Fruit fly (Drosophila melanogaster): Measurements from ENCODE around the gene CG7789.
A peak's percentile ranks its signal among the peaks of the same experiment; 100 is the strongest.

The CG7789 gene

dm6 chr3R:29802753-29803313 is at the start of gene CG7789, which contains the start of gene Etfb:
CG7789 (plus strand) TSS chr3R:29803196.
Etfb (minus strand) TSS chr3R:29802945.
- TF ChIP-seq fd96Ca (GFP tag; IDR thresholded peaks at IDR 0.05) (peak; percentile 96), gl (tag; optimal IDR thresholded peaks at IDR 0.05) (peak; percentile 97), Snoo (tag; optimal IDR thresholded peaks at IDR 0.05) (peak; percentile 92), CG17806 (tag; optimal IDR thresholded peaks at IDR 0.05) (peak; percentile 69), rn (GFP tag; IDR thresholded peaks at IDR 0.05) (peak; percentile 88), CG34367 (tag; optimal IDR thresholded peaks at IDR 0.05) (peak; percentile 93), CG14655 (GFP tag; optimal IDR thresholded peaks at IDR 0.05) (peak; percentile 95), CG10348 (GFP tag; IDR thresholded peaks at IDR 0.05) (peak; percentile 61), CG4496 (GFP tag; IDR thresholded peaks at IDR 0.05) (peak; percentile 96), EcR (GFP tag; optimal IDR thresholded peaks at IDR 0.05) (no peak), CG13204 (GFP tag; optimal IDR thresholded peaks at IDR 0.05) (no peak), CG8159 (tag; optimal IDR thresholded peaks at IDR 0.05) (peak; percentile 82), Pif1B (GFP tag; optimal IDR thresholded peaks at IDR 0.05) (no peak), CG12605 (GFP tag; IDR thresholded peaks at IDR 0.05) (peak; percentile 93), Pif1A (GFP tag; optimal IDR thresholded peaks at IDR 0.05) (no peak), Ets98B (GFP tag; IDR thresholded peaks at IDR 0.05) (peak; percentile 93), D1 (tag; optimal IDR thresholded peaks at IDR 0.05) (no peak), CG9948 (tag; optimal IDR thresholded peaks at IDR 0.05) (peak; percentile 71), CG15710 (tag; optimal IDR thresholded peaks at IDR 0.05) (peak; percentile 92), CG32121 (GFP tag; IDR thresholded peaks at IDR 0.05) (peak; percentile 95), CG8301 (tag; optimal IDR thresholded peaks at IDR 0.05) (peak; percentile 86)

DNA sequence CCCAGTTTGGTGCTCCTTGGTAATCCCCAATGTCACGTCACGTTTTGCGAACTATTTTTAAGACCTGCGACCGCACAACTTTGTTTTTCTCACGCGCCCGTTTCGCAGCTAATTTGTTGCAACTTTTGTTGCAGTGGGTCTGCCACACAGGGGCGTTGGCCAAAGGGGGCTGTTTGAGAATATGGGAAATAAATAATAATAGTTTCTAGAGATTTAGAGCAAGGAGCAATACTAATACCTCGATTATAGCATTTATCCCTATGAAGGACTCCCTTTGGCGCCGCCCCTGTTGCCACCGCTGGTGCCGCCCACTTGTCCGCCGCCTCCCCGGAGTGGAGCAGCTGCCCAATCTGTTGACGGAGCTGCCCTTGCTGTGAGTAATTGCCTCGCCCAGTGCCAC is 47.7 kb upstream of the CG7789 start:
- peak; percentile 87 for TF ChIP-seq CG32121 (GFP tag; IDR thresholded peaks at IDR 0.05)
- 0 out of 2 replicates have a peak, but pooled peaks have one; percentile 52 for TF ChIP-seq rn (GFP tag; IDR thresholded peaks at IDR 0.05)
- peak; percentile 87 for TF ChIP-seq Ets98B (GFP tag; IDR thresholded peaks at IDR 0.05)
- TF ChIP-seq CG4496 (GFP tag; IDR thresholded peaks at IDR 0.05), result peak; percentile 83
- peak; percentile 7 for TF ChIP-seq CG9948 (tag; optimal IDR thresholded peaks at IDR 0.05)
- TF ChIP-seq Pif1A (GFP tag; optimal IDR thresholded peaks at IDR 0.05), result no peak
- no peak for TF ChIP-seq CG14655 (GFP tag; optimal IDR thresholded peaks at IDR 0.05)
- TF ChIP-seq fd96Ca (GFP tag; IDR thresholded peaks at IDR 0.05), result peak; percentile 90
- TF ChIP-seq CG10348 (GFP tag; IDR thresholded peaks at IDR 0.05), result peak; percentile 33; the same call in 1 of the 2 replicates
- TF ChIP-seq CG15710 (tag; optimal IDR thresholded peaks at IDR 0.05), result peak; percentile 3
- no peak for TF ChIP-seq CG34367 (tag; optimal IDR thresholded peaks at IDR 0.05)
- peak; percentile 40; the same call in 1 of the 2 replicates for TF ChIP-seq CG12605 (GFP tag; IDR thresholded peaks at IDR 0.05)
- no peak for TF ChIP-seq CG8301 (tag; optimal IDR thresholded peaks at IDR 0.05)

DNA sequence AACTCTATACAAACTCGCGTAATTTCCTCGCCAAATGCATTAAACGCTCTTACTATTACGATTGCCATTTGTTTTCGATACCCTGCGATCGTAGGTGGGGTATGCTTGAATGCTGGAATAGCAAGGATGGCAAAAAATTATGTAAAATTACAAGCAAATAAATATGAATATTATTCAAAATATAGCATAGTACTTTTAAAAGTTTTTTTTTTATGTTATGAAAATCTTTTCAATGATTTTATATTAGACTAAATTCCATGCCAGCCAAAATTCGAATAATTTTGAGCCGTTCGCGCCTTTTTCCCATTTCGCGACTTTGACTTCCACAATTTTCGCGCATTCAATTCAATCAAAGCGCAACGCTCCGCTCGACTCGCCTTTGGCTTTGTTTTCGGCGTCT is 46.8 kb upstream of the CG7789 start:
- TF ChIP-seq Ets98B (GFP tag; IDR thresholded peaks at IDR 0.05) (no peak), CG9948 (tag; optimal IDR thresholded peaks at IDR 0.05) (no peak), CG17806 (tag; optimal IDR thresholded peaks at IDR 0.05) (no peak), EcR (GFP tag; optimal IDR thresholded peaks at IDR 0.05) (no peak), CG34367 (tag; optimal IDR thresholded peaks at IDR 0.05) (no peak), Pif1A (GFP tag; optimal IDR thresholded peaks at IDR 0.05) (no peak), Pif1B (GFP tag; optimal IDR thresholded peaks at IDR 0.05) (no peak), CG8301 (tag; optimal IDR thresholded peaks at IDR 0.05) (no peak), fd96Ca (GFP tag; IDR thresholded peaks at IDR 0.05) (no peak), CG4496 (GFP tag; IDR thresholded peaks at IDR 0.05) (no peak), rn (GFP tag; IDR thresholded peaks at IDR 0.05) (no peak), CG15710 (tag; optimal IDR thresholded peaks at IDR 0.05) (no peak), CG10348 (GFP tag; IDR thresholded peaks at IDR 0.05) (no peak), CG32121 (GFP tag; IDR thresholded peaks at IDR 0.05) (no peak)

DNA sequence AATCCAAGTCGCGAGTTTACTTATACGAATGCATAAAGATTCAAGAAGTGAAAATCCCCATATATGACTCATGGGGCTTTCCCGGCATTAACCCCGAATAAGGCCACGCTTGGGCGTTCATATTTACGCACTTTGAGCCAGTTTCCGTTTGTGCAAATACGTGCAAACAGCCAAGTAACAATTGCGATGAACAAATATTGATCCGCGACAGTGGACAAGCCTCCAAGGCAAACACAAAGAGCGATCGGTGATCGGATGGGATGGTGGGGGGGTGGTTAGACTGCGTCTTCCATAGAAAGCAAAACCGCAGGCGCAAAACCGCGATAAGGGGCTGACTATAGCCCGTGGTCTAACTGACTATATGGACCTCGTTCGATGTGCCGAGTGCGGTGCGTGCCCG is 45.8 kb upstream of the CG7789 start:
- TF ChIP-seq Pif1A (GFP tag; optimal IDR thresholded peaks at IDR 0.05) (peak; percentile 62), CG12605 (GFP tag; IDR thresholded peaks at IDR 0.05) (peak; percentile 40), CG14655 (GFP tag; optimal IDR thresholded peaks at IDR 0.05) (no peak), EcR (GFP tag; optimal IDR thresholded peaks at IDR 0.05) (peak; percentile 35), CG13204 (GFP tag; optimal IDR thresholded peaks at IDR 0.05) (peak; percentile 83), CG15710 (tag; optimal IDR thresholded peaks at IDR 0.05) (no peak), rn (GFP tag; IDR thresholded peaks at IDR 0.05) (0 out of 2 replicates have a peak, but pooled peaks have one; percentile 18), CG32121 (GFP tag; IDR thresholded peaks at IDR 0.05) (no peak; the same call in 1 of the 2 replicates), Snoo (tag; optimal IDR thresholded peaks at IDR 0.05) (no peak), Ets98B (GFP tag; IDR thresholded peaks at IDR 0.05) (peak; percentile 37; the same call in 1 of the 2 replicates), CG10348 (GFP tag; IDR thresholded peaks at IDR 0.05) (no peak), CG9948 (tag; optimal IDR thresholded peaks at IDR 0.05) (no peak), fd96Ca (GFP tag; IDR thresholded peaks at IDR 0.05) (peak; percentile 49), CG8301 (tag; optimal IDR thresholded peaks at IDR 0.05) (no peak), CG4496 (GFP tag; IDR thresholded peaks at IDR 0.05) (peak; percentile 36; the same call in 2 of the 3 replicates), Pif1B (GFP tag; optimal IDR thresholded peaks at IDR 0.05) (no peak), CG34367 (tag; optimal IDR thresholded peaks at IDR 0.05) (peak; percentile 52), gl (tag; optimal IDR thresholded peaks at IDR 0.05) (peak; percentile 74), CG8159 (tag; optimal IDR thresholded peaks at IDR 0.05) (no peak), D1 (tag; optimal IDR thresholded peaks at IDR 0.05) (no peak), CG17806 (tag; optimal IDR thresholded peaks at IDR 0.05) (no peak)

dm6 chr3R:29757681-29758080 is 45.3 kb upstream of the CG7789 start:
- peak; percentile 10 for TF ChIP-seq D1 (tag; optimal IDR thresholded peaks at IDR 0.05)
- TF ChIP-seq CG17806 (tag; optimal IDR thresholded peaks at IDR 0.05), result peak; percentile 42
- peak; percentile 38 for TF ChIP-seq Ets98B (GFP tag; IDR thresholded peaks at IDR 0.05)
- TF ChIP-seq rn (GFP tag; IDR thresholded peaks at IDR 0.05), result no peak
- peak; percentile 38 for TF ChIP-seq CG15710 (tag; optimal IDR thresholded peaks at IDR 0.05)
- TF ChIP-seq CG10348 (GFP tag; IDR thresholded peaks at IDR 0.05), result no peak
- no peak for TF ChIP-seq Pif1A (GFP tag; optimal IDR thresholded peaks at IDR 0.05)
- TF ChIP-seq CG14655 (GFP tag; optimal IDR thresholded peaks at IDR 0.05), result peak; percentile 63
- TF ChIP-seq CG32121 (GFP tag; IDR thresholded peaks at IDR 0.05), result peak; percentile 37
- TF ChIP-seq CG34367 (tag; optimal IDR thresholded peaks at IDR 0.05), result no peak
- TF ChIP-seq Pif1B (GFP tag; optimal IDR thresholded peaks at IDR 0.05), result peak; percentile 47
- TF ChIP-seq fd96Ca (GFP tag; IDR thresholded peaks at IDR 0.05), result peak; percentile 72
- TF ChIP-seq CG4496 (GFP tag; IDR thresholded peaks at IDR 0.05), result peak; percentile 71
- TF ChIP-seq CG8301 (tag; optimal IDR thresholded peaks at IDR 0.05), result peak; percentile 55
- no peak for TF ChIP-seq EcR (GFP tag; optimal IDR thresholded peaks at IDR 0.05)
- peak; percentile 5 for TF ChIP-seq Snoo (tag; optimal IDR thresholded peaks at IDR 0.05)
- TF ChIP-seq CG9948 (tag; optimal IDR thresholded peaks at IDR 0.05), result peak; percentile 34
- TF ChIP-seq CG8159 (tag; optimal IDR thresholded peaks at IDR 0.05), result peak; percentile 53

Data from whole organism, pupa.